Worm (Caenorhabditis elegans): Measurements from ENCODE around the gene C06C6.8.

DNA sequence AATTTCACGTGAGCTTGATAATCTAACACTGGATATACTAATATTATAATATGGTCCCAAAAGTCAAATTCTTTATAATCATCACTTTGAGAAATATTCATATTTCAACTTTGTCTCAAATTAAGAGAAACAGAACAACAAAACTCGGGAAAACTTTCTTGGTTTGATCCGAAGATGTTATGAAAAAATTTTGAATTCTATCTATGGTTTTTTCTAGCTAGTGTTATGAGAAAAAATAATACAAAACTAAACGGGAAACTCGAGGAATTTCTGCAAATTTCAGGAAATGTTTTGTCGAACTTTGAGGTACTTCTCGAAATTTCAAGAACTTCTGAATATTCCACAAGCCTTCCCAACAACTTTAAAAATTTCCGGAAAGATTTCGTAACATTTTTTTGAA, 46.0 kb upstream of the C06C6.8 start, which contains the start of gene srw-59:
- TF ChIP-seq him-1 (tag; optimal IDR thresholded peaks at IDR 0.05) (no peak), dao-5 (tag; optimal IDR thresholded peaks at IDR 0.05) (no peak), W03F9.2 (tag; optimal IDR thresholded peaks at IDR 0.05) (no peak)

Measured in whole organism, L4/young adult.